Comparison of ENCODE assay signal across 3 fruit fly cellular contexts in the genomic region with DNA sequence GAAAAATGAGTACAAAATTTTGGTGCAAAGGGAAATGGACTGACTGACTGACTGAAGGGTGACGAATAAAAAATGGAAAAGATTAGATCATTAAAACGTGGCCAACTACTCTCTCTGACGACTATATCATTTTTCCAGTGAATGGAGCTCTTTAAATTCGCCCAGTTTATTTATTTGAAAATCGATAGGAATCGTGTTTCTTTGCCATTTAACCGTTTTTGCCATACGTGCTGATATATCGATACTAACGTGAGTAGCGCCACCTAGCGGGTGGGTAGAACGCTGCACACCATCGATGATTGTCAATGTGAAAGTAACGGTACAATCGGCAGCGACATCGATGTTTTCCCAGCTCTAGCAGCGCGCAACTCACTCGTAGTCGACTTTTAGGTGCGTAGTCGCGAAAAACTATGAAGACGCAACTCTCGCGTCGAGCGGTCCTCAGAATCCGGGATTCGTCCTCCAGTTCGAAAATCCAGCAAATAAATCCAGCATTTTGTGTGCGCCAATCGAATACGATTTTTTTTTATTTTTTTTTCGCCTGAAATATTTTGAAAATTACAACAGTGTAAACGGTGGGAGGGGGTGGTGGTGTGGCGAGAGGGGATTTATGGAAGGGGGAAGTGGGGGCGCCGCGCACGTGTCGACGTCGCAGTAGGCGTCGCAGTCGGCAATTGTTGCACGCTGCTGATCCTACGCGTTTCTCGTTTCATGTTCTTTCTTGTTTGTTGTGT.
TF ChIP-seq lines count a peak whose summit lies in the region.

Gene CG9030 (minus strand): TSS at position 51 of the 734 bp plus-strand sequence.
Gene eag (plus strand): TSS at position 428 of the 734 bp plus-strand sequence.

- TF ChIP-seq CTCF in S2 (optimal IDR thresholded peaks at IDR 0.05; lab: Kevin White, UChicago) = peak; percentile 93 to 98
- TF ChIP-seq CTCF in whole organism, embryonic (GFP tag; optimal IDR thresholded peaks at IDR 0.05; lab: Kevin White, UChicago) = peak; percentile 93

TF ChIP-seq in whole organism, adult, 20 proteins besides CTCF, POLR2A, EP300 and RAD21:
- TF ChIP-seq cnc (optimal IDR thresholded peaks at IDR 0.05; lab: Kevin White, UChicago) (no peak), ovo (GFP tag; optimal IDR thresholded peaks at IDR 0.05; lab: Kevin White, UChicago) (peak; percentile 64)

TF ChIP-seq in whole organism, embryonic, 481 proteins besides CTCF, POLR2A, EP300 and RAD21 (continues in another document):
- peak; percentile 78 for TF ChIP-seq nerfin-2 (GFP tag; IDR thresholded peaks at IDR 0.05; lab: Robert Waterston, UW; ENCODE audit: partially characterized antibody)
- TF ChIP-seq CG43689 (GFP tag; IDR thresholded peaks at IDR 0.05; lab: Robert Waterston, UW) = no peak
- no peak for TF ChIP-seq chn (GFP tag; optimal IDR thresholded peaks at IDR 0.05; lab: Kevin White, UChicago)
- TF ChIP-seq unc-4 (GFP tag; IDR thresholded peaks at IDR 0.05; lab: Robert Waterston, UW; ENCODE audit: partially characterized antibody) = peak; percentile 92
- TF ChIP-seq HLH4C (GFP tag; IDR thresholded peaks at IDR 0.05; lab: Robert Waterston, UW; ENCODE audit: partially characterized antibody) = peak; percentile 88
- peak; percentile 31; the same call in 1 of the 2 replicates for TF ChIP-seq vvl (GFP tag; IDR thresholded peaks at IDR 0.05; lab: Robert Waterston, UW)
- peak; percentile 28 for TF ChIP-seq CG2120 (GFP tag; optimal IDR thresholded peaks at IDR 0.05; lab: Kevin White, UChicago)
- TF ChIP-seq Dref (GFP tag; IDR thresholded peaks at IDR 0.05; lab: Robert Waterston, UW) = peak; percentile 93
- TF ChIP-seq hbn (GFP tag; IDR thresholded peaks at IDR 0.05; lab: Robert Waterston, UW; ENCODE audit: partially characterized antibody) = peak; percentile 91
- no peak for TF ChIP-seq CG8388 (GFP tag; optimal IDR thresholded peaks at IDR 0.05; lab: Kevin White, UChicago)
- TF ChIP-seq Trl (optimal IDR thresholded peaks at IDR 0.05; lab: Kevin White, UChicago) = no peak
- TF ChIP-seq Trl (GFP tag; optimal IDR thresholded peaks at IDR 0.05; lab: Kevin White, UChicago) = peak; percentile 34
- TF ChIP-seq zen2 (GFP tag; IDR thresholded peaks at IDR 0.05; lab: Robert Waterston, UW; ENCODE audit: partially characterized antibody) = peak; percentile 66; the same call in 1 of the 3 replicates
- peak; percentile 31 for TF ChIP-seq gfzf (GFP tag; optimal IDR thresholded peaks at IDR 0.05; lab: Kevin White, UChicago)
- TF ChIP-seq Lhr (GFP tag; optimal IDR thresholded peaks at IDR 0.05; lab: Kevin White, UChicago) = peak; percentile 76
- TF ChIP-seq GATAe (GFP tag; conservative IDR thresholded peaks at IDR 0.05; lab: Robert Waterston, UW) = no peak
- peak; percentile 23 for TF ChIP-seq CG12659 (GFP tag; optimal IDR thresholded peaks at IDR 0.05; lab: Kevin White, UChicago)
- TF ChIP-seq CG13287 (GFP tag; IDR thresholded peaks at IDR 0.05; lab: Robert Waterston, UW; ENCODE audit: partially characterized antibody) = peak; percentile 94
- TF ChIP-seq HLHmδ (GFP tag; optimal IDR thresholded peaks at IDR 0.05; lab: Kevin White, UChicago) = no peak
- TF ChIP-seq Neu2 (GFP tag; optimal IDR thresholded peaks at IDR 0.05; lab: Kevin White, UChicago; ENCODE audit: borderline replicate concordance) = peak; percentile 87
- TF ChIP-seq Eip74EF (GFP tag; optimal IDR thresholded peaks at IDR 0.05; lab: Kevin White, UChicago) = no peak
- peak; percentile 70 for TF ChIP-seq abd-A (tag; optimal IDR thresholded peaks at IDR 0.05; lab: Kevin White, UChicago)
- no peak for TF ChIP-seq CG12219 (GFP tag; optimal IDR thresholded peaks at IDR 0.05; lab: Kevin White, UChicago)
- peak; percentile 69 for TF ChIP-seq Adf1 (GFP tag; IDR thresholded peaks at IDR 0.05; lab: Robert Waterston, UW)
- no peak for TF ChIP-seq PHDP (tag; optimal IDR thresholded peaks at IDR 0.05; lab: Kevin White, UChicago)
- TF ChIP-seq HHEX (GFP tag; optimal IDR thresholded peaks at IDR 0.05; lab: Kevin White, UChicago) = no peak
- 0 out of 2 replicates have a peak, but pooled peaks have one; percentile 17 for TF ChIP-seq CG3847 (GFP tag; IDR thresholded peaks at IDR 0.05; lab: Robert Waterston, UW)
- peak; percentile 84 for TF ChIP-seq CG10462 (GFP tag; optimal IDR thresholded peaks at IDR 0.05; lab: Kevin White, UChicago)
- TF ChIP-seq gt (GFP tag; IDR thresholded peaks at IDR 0.05; lab: Robert Waterston, UW) = no peak
- TF ChIP-seq Rfx (GFP tag; IDR thresholded peaks at IDR 0.05; lab: Robert Waterston, UW) = peak; percentile 54
- peak; percentile 70 for TF ChIP-seq CG2116 (GFP tag; optimal IDR thresholded peaks at IDR 0.05; lab: Kevin White, UChicago)
- TF ChIP-seq CG8290 (GFP tag; optimal IDR thresholded peaks at IDR 0.05; lab: Kevin White, UChicago) = peak; percentile 99
- TF ChIP-seq CG8290 (tag; optimal IDR thresholded peaks at IDR 0.05; lab: Kevin White, UChicago) = peak; percentile 94 to 100
- TF ChIP-seq CG6791 (GFP tag; IDR thresholded peaks at IDR 0.05; lab: Robert Waterston, UW; ENCODE audit: partially characterized antibody) = peak; percentile 93
- peak; percentile 10 for TF ChIP-seq lab (GFP tag; optimal IDR thresholded peaks at IDR 0.05; lab: Kevin White, UChicago)
- peak; percentile 86 for TF ChIP-seq knrl (GFP tag; IDR thresholded peaks at IDR 0.05; lab: Robert Waterston, UW; ENCODE audit: partially characterized antibody)
- no peak for TF ChIP-seq CG18011 (GFP tag; optimal IDR thresholded peaks at IDR 0.05; lab: Kevin White, UChicago)
- no peak for TF ChIP-seq CG30020 (tag; optimal IDR thresholded peaks at IDR 0.05; lab: Kevin White, UChicago)
- peak; percentile 48; the same call in 1 of the 2 replicates for TF ChIP-seq sob (GFP tag; IDR thresholded peaks at IDR 0.05; lab: Robert Waterston, UW)
- TF ChIP-seq bsh (GFP tag; optimal IDR thresholded peaks at IDR 0.05; lab: Kevin White, UChicago) = no peak
- TF ChIP-seq CG18476 (GFP tag; optimal IDR thresholded peaks at IDR 0.05; lab: Kevin White, UChicago) = no peak
- peak; percentile 83 for TF ChIP-seq sna (GFP tag; IDR thresholded peaks at IDR 0.05; lab: Robert Waterston, UW; ENCODE audit: partially characterized antibody)
- TF ChIP-seq CG6654 (GFP tag; optimal IDR thresholded peaks at IDR 0.05; lab: Kevin White, UChicago) = no peak
- TF ChIP-seq CG12391 (tag; optimal IDR thresholded peaks at IDR 0.05; lab: Kevin White, UChicago) = no peak
- peak; percentile 66 for TF ChIP-seq p53 (GFP tag; optimal IDR thresholded peaks at IDR 0.05; lab: Kevin White, UChicago)
- TF ChIP-seq stwl (tag; optimal IDR thresholded peaks at IDR 0.05; lab: Kevin White, UChicago) = peak; percentile 85
- no peak for TF ChIP-seq CG1647 (GFP tag; optimal IDR thresholded peaks at IDR 0.05; lab: Kevin White, UChicago)
- TF ChIP-seq CG42726 (GFP tag; IDR thresholded peaks at IDR 0.05; lab: Robert Waterston, UW; ENCODE audit: partially characterized antibody) = peak; percentile 90
- no peak for TF ChIP-seq CG9817 (tag; optimal IDR thresholded peaks at IDR 0.05; lab: Kevin White, UChicago)
- no peak for TF ChIP-seq sim (GFP tag; IDR thresholded peaks at IDR 0.05; lab: Robert Waterston, UW)
- TF ChIP-seq ase (GFP tag; IDR thresholded peaks at IDR 0.05; lab: Robert Waterston, UW) = no peak
- no peak for TF ChIP-seq pho (GFP tag; optimal IDR thresholded peaks at IDR 0.05; lab: Kevin White, UChicago)
- no peak for TF ChIP-seq BtbVII (GFP tag; optimal IDR thresholded peaks at IDR 0.05; lab: Kevin White, UChicago)
- TF ChIP-seq crc (GFP tag; optimal IDR thresholded peaks at IDR 0.05; lab: Kevin White, UChicago) = no peak
- TF ChIP-seq CG11085 (GFP tag; IDR thresholded peaks at IDR 0.05; lab: Robert Waterston, UW) = no peak
- peak; percentile 72 for TF ChIP-seq Dp (GFP tag; optimal IDR thresholded peaks at IDR 0.05; lab: Kevin White, UChicago)
- peak; percentile 65 for TF ChIP-seq CG1603 (tag; optimal IDR thresholded peaks at IDR 0.05; lab: Kevin White, UChicago)
- TF ChIP-seq zen (tag; optimal IDR thresholded peaks at IDR 0.05; lab: Kevin White, UChicago) = peak; percentile 17
- TF ChIP-seq odd (GFP tag; optimal IDR thresholded peaks at IDR 0.05; lab: Kevin White, UChicago) = no peak
- TF ChIP-seq Dbx (GFP tag; IDR thresholded peaks at IDR 0.05; lab: Robert Waterston, UW) = 0 out of 3 replicates have a peak, but pooled peaks have one; percentile 16
- TF ChIP-seq nmo (GFP tag; optimal IDR thresholded peaks at IDR 0.05; lab: Kevin White, UChicago) = peak; percentile 24
- TF ChIP-seq Xrp1 (GFP tag; IDR thresholded peaks at IDR 0.05; lab: Robert Waterston, UW) = 0 out of 2 replicates have a peak, but pooled peaks have one; percentile 15
- TF ChIP-seq bcd (GFP tag; optimal IDR thresholded peaks at IDR 0.05; lab: Kevin White, UChicago) = peak; percentile 17
- peak; percentile 11 for TF ChIP-seq trem (tag; optimal IDR thresholded peaks at IDR 0.05; lab: Kevin White, UChicago)
- no peak for TF ChIP-seq CG30431 (GFP tag; optimal IDR thresholded peaks at IDR 0.05; lab: Kevin White, UChicago)
- TF ChIP-seq Aef1 (GFP tag; IDR thresholded peaks at IDR 0.05; lab: Robert Waterston, UW) = no peak
- TF ChIP-seq CG4360 (GFP tag; IDR thresholded peaks at IDR 0.05; lab: Robert Waterston, UW) = no peak
- TF ChIP-seq Dll (GFP tag; IDR thresholded peaks at IDR 0.05; lab: Robert Waterston, UW; ENCODE audit: partially characterized antibody) = peak; percentile 88
- no peak for TF ChIP-seq gcm2 (GFP tag; optimal IDR thresholded peaks at IDR 0.05; lab: Kevin White, UChicago)
- no peak for TF ChIP-seq dati (GFP tag; IDR thresholded peaks at IDR 0.05; lab: Robert Waterston, UW)
- TF ChIP-seq unpg (GFP tag; optimal IDR thresholded peaks at IDR 0.05; lab: Kevin White, UChicago) = no peak
- peak; percentile 59 for TF ChIP-seq sens (GFP tag; lab: Kevin White, UChicago)
- no peak for TF ChIP-seq B-H2 (GFP tag; optimal IDR thresholded peaks at IDR 0.05; lab: Kevin White, UChicago)
- TF ChIP-seq slbo (GFP tag; IDR thresholded peaks at IDR 0.05; lab: Robert Waterston, UW) = peak; percentile 34; the same call in 1 of the 2 replicates
- TF ChIP-seq CG33557 (GFP tag; optimal IDR thresholded peaks at IDR 0.05; lab: Kevin White, UChicago) = no peak
- no peak for TF ChIP-seq CG10267 (tag; optimal IDR thresholded peaks at IDR 0.05; lab: Kevin White, UChicago)
